Worm (Caenorhabditis elegans) whole organism, L1 larva: ENCODE data around the gene lin-1.

Experiments used
- C34B4.2 ChIP-seq: sonication (generic microtip); optimal IDR thresholded peaks from 2 replicates; lab custom pipeline; 2017; ENCODE audit warnings: mild to moderate bottlenecking, missing genetic modification characterization, missing compliant biosample characterization
- mdl-1 ChIP-seq, 2 experiments: fragments of 150-350 bp; optimal IDR thresholded peaks; 2 replicates each; lab custom pipeline; 2014 to 2017; ENCODE audit warnings: missing biosample characterization in 2 of 2, missing genetic modification characterization in 2 of 2, inconsistent platforms in 1 of 2

DNA sequence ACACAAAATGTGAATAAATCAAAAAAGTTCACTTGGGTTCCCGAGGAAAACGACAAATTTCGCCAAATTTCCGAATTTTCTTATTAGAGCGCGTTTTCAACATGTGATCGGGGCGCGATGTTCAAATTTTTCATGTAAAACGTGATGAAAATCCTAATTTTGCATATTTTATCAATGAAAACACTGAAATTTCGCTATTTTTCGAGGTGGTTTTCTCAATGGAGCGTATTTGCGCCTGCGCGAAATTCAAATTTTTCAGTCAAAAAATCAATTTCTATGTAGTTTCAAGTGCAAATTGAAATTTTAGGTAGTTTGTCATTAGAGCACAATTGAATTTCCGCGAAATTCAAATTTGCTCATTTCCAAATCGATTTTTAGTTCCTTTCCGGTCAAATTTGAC is 7.3 kb upstream of the lin-1 start:
- no peak for TF ChIP-seq C34B4.2 (tag; lab: Kevin White, UChicago)
- TF ChIP-seq mdl-1 (tag; optimal IDR thresholded peaks at IDR 0.05; lab: Kevin White, UChicago), result no peak
